Fruit fly (Drosophila melanogaster): Measurements from ENCODE around the gene AsnS.

The AsnS gene

dm6 chr3L:21171905-21172304, 1.0 kb upstream of the AsnS start, which contains the start of gene Ac78C (continued):
- TF ChIP-seq Bdp1 (GFP tag; optimal IDR thresholded peaks at IDR 0.05) (peak; percentile 76), unc-4 (GFP tag; IDR thresholded peaks at IDR 0.05; ENCODE audit: partially characterized antibody) (no peak), vfl (GFP tag; optimal IDR thresholded peaks at IDR 0.05) (peak; percentile 91), abd-A (tag; optimal IDR thresholded peaks at IDR 0.05) (peak; percentile 88), CG1647 (GFP tag; optimal IDR thresholded peaks at IDR 0.05) (peak; percentile 83), gsb-n (tag; optimal IDR thresholded peaks at IDR 0.05) (no peak), CG4328 (GFP tag; optimal IDR thresholded peaks at IDR 0.05) (peak; percentile 90), dpn (GFP tag; optimal IDR thresholded peaks at IDR 0.05) (peak; percentile 88 to 92), Dad (GFP tag; optimal IDR thresholded peaks at IDR 0.05) (peak; percentile 91), dan (GFP tag; IDR thresholded peaks at IDR 0.05) (no peak), CG11504 (tag; optimal IDR thresholded peaks at IDR 0.05) (peak; percentile 82), Myb (GFP tag; optimal IDR thresholded peaks at IDR 0.05) (peak; percentile 79), Hr78 (GFP tag; optimal IDR thresholded peaks at IDR 0.05) (no peak), wdn (GFP tag; IDR thresholded peaks at IDR 0.05) (peak; percentile 90), CG6654 (GFP tag; optimal IDR thresholded peaks at IDR 0.05) (peak; percentile 61), CG9609 (GFP tag; optimal IDR thresholded peaks at IDR 0.05) (peak; percentile 82), CG18262 (tag; optimal IDR thresholded peaks at IDR 0.05) (no peak), Med (GFP tag) (peak; percentile 100), da (GFP tag; optimal IDR thresholded peaks at IDR 0.05) (peak; percentile 51), CG2875 (GFP tag; optimal IDR thresholded peaks at IDR 0.05) (peak; percentile 56), onecut (GFP tag; IDR thresholded peaks at IDR 0.05) (peak; percentile 71), ttk (GFP tag; IDR thresholded peaks at IDR 0.05) (peak; percentile 75), fd3F (GFP tag; optimal IDR thresholded peaks at IDR 0.05) (peak; percentile 88), p53 (GFP tag; optimal IDR thresholded peaks at IDR 0.05) (peak; percentile 90), CG31388 (GFP tag; optimal IDR thresholded peaks at IDR 0.05) (peak; percentile 45), D (optimal IDR thresholded peaks at IDR 0.05) (no peak), D (GFP tag; optimal IDR thresholded peaks at IDR 0.05) (peak; percentile 33), CG8290 (GFP tag; optimal IDR thresholded peaks at IDR 0.05) (no peak), CG8290 (tag; optimal IDR thresholded peaks at IDR 0.05) (peak in 1 of 2 experiments; percentile 98), bsh (GFP tag; optimal IDR thresholded peaks at IDR 0.05) (no peak), CG4424 (GFP tag; optimal IDR thresholded peaks at IDR 0.05) (peak; percentile 66), Fer2 (tag; optimal IDR thresholded peaks at IDR 0.05) (peak; percentile 88), gce (GFP tag; IDR thresholded peaks at IDR 0.05) (peak; percentile 83; the same call in 2 of the 3 replicates), Doc2 (GFP tag; IDR thresholded peaks at IDR 0.05) (peak; percentile 51; the same call in 1 of the 2 replicates), CG3407 (GFP tag; optimal IDR thresholded peaks at IDR 0.05) (peak; percentile 22), gcm (GFP tag; optimal IDR thresholded peaks at IDR 0.05) (no peak), en (GFP tag; optimal IDR thresholded peaks at IDR 0.05) (peak; percentile 60), Meics (GFP tag; optimal IDR thresholded peaks at IDR 0.05) (peak; percentile 89), Hr39 (optimal IDR thresholded peaks at IDR 0.05) (no peak), z (GFP tag; IDR thresholded peaks at IDR 0.05) (no peak), Dip2 (GFP tag; IDR thresholded peaks at IDR 0.05) (no peak), emc (GFP tag; optimal IDR thresholded peaks at IDR 0.05) (peak; percentile 84), Nf-YA (GFP tag; IDR thresholded peaks at IDR 0.05) (peak; percentile 85), MTF-1 (GFP tag; optimal IDR thresholded peaks at IDR 0.05; ENCODE audit: borderline replicate concordance) (peak; percentile 83), ase (GFP tag; IDR thresholded peaks at IDR 0.05) (peak; percentile 75; the same call in 2 of the 3 replicates), cad (GFP tag; optimal IDR thresholded peaks at IDR 0.05) (no peak), eve (GFP tag; optimal IDR thresholded peaks at IDR 0.05) (no peak), CG4730 (GFP tag; IDR thresholded peaks at IDR 0.05) (peak; percentile 75), CG14014 (GFP tag; IDR thresholded peaks at IDR 0.05) (peak; percentile 89), CG12744 (GFP tag; optimal IDR thresholded peaks at IDR 0.05) (peak; percentile 90), ftz-f1 (GFP tag; optimal IDR thresholded peaks at IDR 0.05) (peak; percentile 36), Spps (tag; optimal IDR thresholded peaks at IDR 0.05) (no peak)
